Worm (Caenorhabditis elegans) whole organism, late embryonic: ENCODE results near the gene K10B4.1.
"Not testable (repeated sequence)": the region's sequence is repeated elsewhere in the genome, so short reads cannot be mapped to it uniquely, and the experiment has no call there.

Experiments used
- C08G9.2 ChIP-seq: sonication (generic microtip); optimal IDR thresholded peaks from 2 replicates; lab custom pipeline; 2016; ENCODE audit warnings: mild to moderate bottlenecking, missing genetic modification characterization, moderate library complexity, missing compliant biosample characterization
- C38D4.7 ChIP-seq: fragments of 200-800 bp; sonication (Bioruptor generic); optimal IDR thresholded peaks from 2 replicates; lab custom pipeline; 2018; ENCODE audit warnings: mild to moderate bottlenecking, missing genetic modification characterization, moderate library complexity, missing compliant biosample characterization
- K02D7.2 ChIP-seq: sonication (generic microtip); optimal IDR thresholded peaks from 2 replicates; lab custom pipeline; 2017; ENCODE audit warnings: mild to moderate bottlenecking, missing genetic modification characterization, missing compliant biosample characterization
- ama-1 ChIP-seq: fragments of 150-350 bp; optimal IDR thresholded peaks from 2 replicates; lab custom pipeline; 2014
- ceh-19 ChIP-seq: fragments of 200-800 bp; sonication (Bioruptor generic); optimal IDR thresholded peaks from 2 replicates; lab custom pipeline; 2018; ENCODE audit warnings: mild to moderate bottlenecking, missing genetic modification characterization, missing compliant biosample characterization
- ceh-24 ChIP-seq: sonication (generic microtip); optimal IDR thresholded peaks from 2 replicates; lab custom pipeline; 2016; ENCODE audit warnings: mild to moderate bottlenecking, missing genetic modification characterization, missing compliant biosample characterization
- ceh-31 ChIP-seq: sonication (generic microtip); optimal IDR thresholded peaks from 2 replicates; lab custom pipeline; 2016; ENCODE audit warnings: missing genetic modification characterization, missing compliant biosample characterization
- ceh-34 ChIP-seq: sonication (generic microtip); optimal IDR thresholded peaks from 2 replicates; lab custom pipeline; 2016; ENCODE audit warnings: mild to moderate bottlenecking, missing genetic modification characterization, missing compliant biosample characterization
- ceh-45 ChIP-seq: fragments of 200-800 bp; sonication (Bioruptor generic); IDR thresholded peaks from 2 replicates; pipeline ENCODE4 v1.3.6; 2022; ENCODE audit warnings: missing genetic modification reagents, missing genetic modification characterization, missing compliant biosample characterization
- ceh-48 ChIP-seq: sonication (generic microtip); optimal IDR thresholded peaks from 2 replicates; lab custom pipeline; 2016; ENCODE audit warnings: missing genetic modification characterization, inconsistent platforms, missing compliant biosample characterization
- ceh-6 ChIP-seq: fragments of 200-800 bp; sonication (Bioruptor generic); optimal IDR thresholded peaks from 2 replicates; lab custom pipeline; 2018; ENCODE audit warnings: mild to moderate bottlenecking, missing genetic modification characterization, missing compliant biosample characterization
- dmd-4 ChIP-seq: sonication (generic microtip); optimal IDR thresholded peaks from 2 replicates; lab custom pipeline; 2016; ENCODE audit warnings: borderline replicate concordance, missing genetic modification characterization, missing compliant biosample characterization
- dve-1 ChIP-seq: sonication (generic microtip); optimal IDR thresholded peaks from 2 replicates; lab custom pipeline; 2017; ENCODE audit warnings: antibody characterized with exemption, mild to moderate bottlenecking, missing genetic modification characterization, missing compliant biosample characterization
- elt-2 ChIP-seq: sonication (generic microtip); optimal IDR thresholded peaks from 2 replicates; lab custom pipeline; 2016; ENCODE audit warnings: missing genetic modification reagents, missing genetic modification characterization, missing compliant biosample characterization
- elt-4 ChIP-seq: sonication (generic microtip); optimal IDR thresholded peaks from 2 replicates; lab custom pipeline; 2016; ENCODE audit warnings: missing genetic modification characterization, missing compliant biosample characterization
- eyg-1 ChIP-seq: sonication (generic microtip); optimal IDR thresholded peaks from 2 replicates; lab custom pipeline; 2016; ENCODE audit warnings: missing genotype, missing genetic modification characterization, missing compliant biosample characterization
- fax-1 ChIP-seq: sonication (generic microtip); optimal IDR thresholded peaks from 2 replicates; lab custom pipeline; 2016; ENCODE audit warnings: missing genotype, missing genetic modification characterization, missing compliant biosample characterization
- gmeb-2 ChIP-seq: sonication (generic microtip); optimal IDR thresholded peaks from 2 replicates; lab custom pipeline; 2016; ENCODE audit warnings: missing genetic modification characterization, inconsistent platforms, missing compliant biosample characterization
- lim-6 ChIP-seq: sonication (generic microtip); optimal IDR thresholded peaks from 2 replicates; lab custom pipeline; 2016; ENCODE audit warnings: missing genetic modification characterization, missing compliant biosample characterization
- nfya-1 ChIP-seq: sonication (generic microtip); optimal IDR thresholded peaks from 2 replicates; lab custom pipeline; 2017; ENCODE audit warnings: missing genetic modification characterization, mild to moderate bottlenecking, missing compliant biosample characterization, antibody characterized with exemption, moderate library complexity
- nhr-11 ChIP-seq: fragments of 150-350 bp; optimal IDR thresholded peaks from 2 replicates; lab custom pipeline; 2014; ENCODE audit warnings: missing biosample characterization, missing genetic modification characterization
- npax-4 ChIP-seq: sonication (generic microtip); optimal IDR thresholded peaks from 2 replicates; lab custom pipeline; 2016; ENCODE audit warnings: missing genetic modification characterization, missing compliant biosample characterization
- pat-9 ChIP-seq: fragments of 200-800 bp; sonication (Bioruptor generic); optimal IDR thresholded peaks from 2 replicates; lab custom pipeline; 2018; ENCODE audit warnings: mild to moderate bottlenecking, missing genetic modification characterization, moderate library complexity, missing compliant biosample characterization
- pax-1 ChIP-seq: fragments of 150-350 bp; optimal IDR thresholded peaks from 2 replicates; lab custom pipeline; 2014; ENCODE audit warnings: missing biosample characterization, missing genetic modification characterization
- pha-4 ChIP-seq: fragments of 150-350 bp; optimal IDR thresholded peaks from 2 replicates; lab custom pipeline; 2018; ENCODE audit warnings: missing biosample characterization, missing genetic modification reagents, missing genetic modification characterization
- pqm-1 ChIP-seq: sonication (generic microtip); optimal IDR thresholded peaks from 2 replicates; lab custom pipeline; 2016; ENCODE audit warnings: missing genetic modification characterization, missing compliant biosample characterization
- pros-1 ChIP-seq: fragments of 150-350 bp; optimal IDR thresholded peaks from 2 replicates; lab custom pipeline; 2014; ENCODE audit warnings: missing biosample characterization, missing genetic modification reagents, missing genetic modification characterization
- ref-2 ChIP-seq: sonication (generic microtip); optimal IDR thresholded peaks from 2 replicates; lab custom pipeline; 2016; ENCODE audit warnings: missing genetic modification characterization, missing compliant biosample characterization
- sdc-2 ChIP-seq: sonication (generic microtip); optimal IDR thresholded peaks from 2 replicates; lab custom pipeline; 2016; ENCODE audit warnings: missing genotype, missing genetic modification characterization, missing compliant biosample characterization
- sox-2 ChIP-seq: fragments of 200-800 bp; sonication (Bioruptor generic); IDR thresholded peaks from 2 replicates; pipeline ENCODE4 v1.3.6; 2022; ENCODE audit warnings: missing genetic modification reagents, missing genetic modification characterization, missing compliant biosample characterization
- sox-4 ChIP-seq: sonication (generic microtip); optimal IDR thresholded peaks from 2 replicates; lab custom pipeline; 2017; ENCODE audit warnings: mild to moderate bottlenecking, missing genetic modification characterization, inconsistent platforms, missing compliant biosample characterization
- tbx-2 ChIP-seq: sonication (generic microtip); optimal IDR thresholded peaks from 2 replicates; lab custom pipeline; 2016; ENCODE audit warnings: missing genetic modification characterization, missing compliant biosample characterization
- ttx-3 ChIP-seq: sonication (generic microtip); optimal IDR thresholded peaks from 2 replicates; lab custom pipeline; 2016; ENCODE audit warnings: missing genetic modification reagents, missing genetic modification characterization, missing compliant biosample characterization
- unc-3 ChIP-seq, 2 experiments: fragments of 200-800 bp in 1 of 2; sonication (Bioruptor generic) in 1 of 2; sonication (generic microtip) in 1 of 2; conservative IDR thresholded peaks in 1 of 2; optimal IDR thresholded peaks in 1 of 2; 2 replicates each; pipeline versions ENCODE4 v1.3.6 to Lab custom; 2016 to 2022; ENCODE audit warnings: missing compliant biosample characterization in 2 of 2, missing genetic modification characterization in 2 of 2, missing genetic modification reagents in 1 of 2
- unc-42 ChIP-seq: sonication (generic microtip); optimal IDR thresholded peaks from 2 replicates; lab custom pipeline; 2016; ENCODE audit warnings: missing genotype, missing genetic modification characterization, missing compliant biosample characterization
- unc-55 ChIP-seq: sonication (generic microtip); optimal IDR thresholded peaks from 2 replicates; lab custom pipeline; 2017; ENCODE audit warnings: missing biosample characterization, missing genetic modification reagents, missing genetic modification characterization
- unc-86 ChIP-seq: sonication (generic microtip); optimal IDR thresholded peaks from 2 replicates; lab custom pipeline; 2016; ENCODE audit warnings: missing genetic modification characterization, missing compliant biosample characterization
- zip-5 ChIP-seq: sonication (generic microtip); optimal IDR thresholded peaks from 2 replicates; lab custom pipeline; 2016; ENCODE audit warnings: missing genetic modification characterization, missing compliant biosample characterization

The K10B4.1 gene

ce11 chrII:95177-95576, 40.1 kb upstream of the K10B4.1 start, which contains the start of gene C50D2.7:
C50D2.7 (minus strand) TSS chrII:95277.
- TF ChIP-seq C38D4.7 (GFP tag; lab: Kevin White, UChicago) (no peak), tbx-2 (no peak), pqm-1 (tag; lab: Kevin White, UChicago) (no peak), ceh-48 (tag; lab: Kevin White, UChicago) (no peak), npax-4 (tag; lab: Kevin White, UChicago) (no peak), ttx-3 (tag; lab: Kevin White, UChicago) (no peak), ref-2 (tag; lab: Kevin White, UChicago) (no peak), gmeb-2 (tag; lab: Kevin White, UChicago) (no peak), C08G9.2 (tag; lab: Kevin White, UChicago) (no peak), elt-2 (tag; lab: Kevin White, UChicago) (no peak), ceh-6 (GFP tag; lab: Kevin White, UChicago) (no peak), unc-86 (tag; lab: Kevin White, UChicago) (no peak), pros-1 (tag; lab: Kevin White, UChicago) (no peak), pha-4 (tag; lab: Kevin White, UChicago) (no peak), pax-1 (tag; lab: Kevin White, UChicago) (no peak), elt-4 (tag; lab: Kevin White, UChicago) (no peak), ama-1 (no peak), ceh-24 (tag; lab: Kevin White, UChicago) (no peak), ceh-19 (no peak)

ce11 chrII:97992-98763, 37.1 kb upstream of the K10B4.1 start, which contains the start of the genes luc-7L3 and sftb-6:
luc-7L3 (minus strand) TSS chrII:98027.
sftb-6 (plus strand) TSS chrII:98404.
- no peak for TF ChIP-seq dve-1 (tag; lab: Kevin White, UChicago)
- no peak for TF ChIP-seq unc-3 (GFP tag; conservative IDR thresholded peaks at IDR 0.05; lab: Robert Waterston, UW)
- peak; percentile 76 for TF ChIP-seq unc-3 (tag; optimal IDR thresholded peaks at IDR 0.05; lab: Kevin White, UChicago)
- TF ChIP-seq elt-2 (tag; lab: Kevin White, UChicago), result peak; percentile 43
- TF ChIP-seq pax-1 (tag; lab: Kevin White, UChicago), result peak; percentile 14
- TF ChIP-seq ceh-24 (tag; lab: Kevin White, UChicago), result no peak
- no peak for TF ChIP-seq C38D4.7 (GFP tag; lab: Kevin White, UChicago)
- no peak for TF ChIP-seq eyg-1
- peak; percentile 30 for TF ChIP-seq unc-42 (tag; lab: Kevin White, UChicago)
- TF ChIP-seq dmd-4 (tag; lab: Kevin White, UChicago), result no peak
- TF ChIP-seq unc-55, result peak; percentile 12
- TF ChIP-seq gmeb-2 (tag; lab: Kevin White, UChicago), result no peak
- TF ChIP-seq ceh-34 (tag; lab: Kevin White, UChicago), result no peak
- TF ChIP-seq ceh-45, result no peak
- TF ChIP-seq, all 69 proteins: peak for 5

- TF ChIP-seq ceh-31; pat-9 (tag; lab: Kevin White, UChicago); C08G9.2 (tag; lab: Kevin White, UChicago): not testable (repeated sequence)
Measured at ce11 chrII:98894-99293, 36.4 kb upstream of the K10B4.1 start, which contains the start of gene C50D2.10. C50D2.10 (plus strand) TSS chrII:99138.

ce11 chrII:101176-101575, 34.1 kb upstream of the K10B4.1 start:
- TF ChIP-seq unc-86 (tag; lab: Kevin White, UChicago), result no peak
- no peak for TF ChIP-seq K02D7.2
- no peak for TF ChIP-seq ceh-45
- no peak for TF ChIP-seq lim-6 (tag; lab: Kevin White, UChicago)
- no peak for TF ChIP-seq pqm-1 (tag; lab: Kevin White, UChicago)
- no peak for TF ChIP-seq fax-1 (tag; lab: Kevin White, UChicago)
- TF ChIP-seq gmeb-2 (tag; lab: Kevin White, UChicago), result no peak
- no peak for TF ChIP-seq nfya-1 (tag; lab: Kevin White, UChicago)
- TF ChIP-seq pat-9 (tag; lab: Kevin White, UChicago), result no peak
- TF ChIP-seq dve-1 (tag; lab: Kevin White, UChicago), result no peak
- no peak for TF ChIP-seq zip-5 (tag; lab: Kevin White, UChicago)
- TF ChIP-seq ceh-31, result no peak
- TF ChIP-seq nhr-11 (tag; lab: Kevin White, UChicago), result no peak
- no peak for TF ChIP-seq C08G9.2 (tag; lab: Kevin White, UChicago)
- no peak for TF ChIP-seq ceh-6 (GFP tag; lab: Kevin White, UChicago)
- no peak for TF ChIP-seq unc-3 (GFP tag; conservative IDR thresholded peaks at IDR 0.05; lab: Robert Waterston, UW)
- TF ChIP-seq unc-3 (tag; optimal IDR thresholded peaks at IDR 0.05; lab: Kevin White, UChicago), result no peak
- no peak for TF ChIP-seq sox-2 (GFP tag; lab: Robert Waterston, UW)
- no peak for TF ChIP-seq sox-4
- no peak for TF ChIP-seq sdc-2
